Worm (Caenorhabditis elegans) whole organism, mixed stage, embryonic: ENCODE measurements around the gene arle-14.

ENCODE experiments used
- M03D4.4 ChIP-seq: sonication (generic microtip); optimal IDR thresholded peaks from 2 replicates; lab custom pipeline; 2017; ENCODE audit warnings: mild to moderate bottlenecking, missing genetic modification characterization, missing compliant biosample characterization
- ceh-39 ChIP-seq: fragments of 150-350 bp; optimal IDR thresholded peaks from 2 replicates; lab custom pipeline; 2014; ENCODE audit warnings: missing biosample characterization, missing genetic modification characterization
- mab-5 ChIP-seq: fragments of 150-350 bp; optimal IDR thresholded peaks from 2 replicates; lab custom pipeline; 2014; ENCODE audit warnings: missing biosample characterization, missing genetic modification characterization
- mls-2 ChIP-seq: sonication (generic microtip); optimal IDR thresholded peaks from 2 replicates; lab custom pipeline; 2016; ENCODE audit warnings: mild to moderate bottlenecking, missing genetic modification characterization, moderate library complexity, missing compliant biosample characterization
- nhr-12 ChIP-seq: fragments of 150-350 bp; optimal IDR thresholded peaks from 2 replicates; lab custom pipeline; 2014; ENCODE audit warnings: missing biosample characterization, missing genetic modification characterization
- nhr-76 ChIP-seq: sonication (generic microtip); optimal IDR thresholded peaks from 2 replicates; lab custom pipeline; 2017; ENCODE audit warnings: missing biosample characterization, missing genetic modification characterization
- snpc-4 ChIP-seq: fragments of 150-350 bp; optimal IDR thresholded peaks from 2 replicates; lab custom pipeline; 2014; ENCODE audit warnings: missing biosample characterization, missing genetic modification characterization
- unc-39 ChIP-seq: fragments of 150-350 bp; optimal IDR thresholded peaks from 2 replicates; lab custom pipeline; 2014; ENCODE audit warnings: missing biosample characterization, missing genetic modification characterization
- ztf-11 ChIP-seq: fragments of 150-350 bp; optimal IDR thresholded peaks from 2 replicates; lab custom pipeline; 2014; ENCODE audit warnings: missing biosample characterization, missing genetic modification characterization

- no peak for TF ChIP-seq snpc-4 (tag; lab: Kevin White, UChicago)
- TF ChIP-seq mls-2 (tag; lab: Kevin White, UChicago), result no peak
- TF ChIP-seq M03D4.4, result no peak
- no peak for TF ChIP-seq nhr-12 (tag; lab: Kevin White, UChicago)
- TF ChIP-seq unc-39 (tag; lab: Kevin White, UChicago), result no peak
- TF ChIP-seq nhr-76 (tag; lab: Kevin White, UChicago), result no peak
- no peak for TF ChIP-seq mab-5
- no peak for TF ChIP-seq ceh-39 (tag; lab: Kevin White, UChicago)
- TF ChIP-seq ztf-11 (tag; lab: Kevin White, UChicago), result no peak
Measured at ce11 chrIII:5660976-5661375, 31.7 kb upstream of the arle-14 start, which contains the start of gene F54E7.6.
